Worm (Caenorhabditis elegans) whole organism, mixed stage, embryonic: ENCODE results near the gene K06H7.8.

Source experiments
- M03D4.4 ChIP-seq: sonication (generic microtip); optimal IDR thresholded peaks from 2 replicates; lab custom pipeline; 2017; ENCODE audit warnings: mild to moderate bottlenecking, missing genetic modification characterization, missing compliant biosample characterization
- bed-3 ChIP-seq: fragments of 200-800 bp; sonication (Bioruptor generic); optimal IDR thresholded peaks from 3 replicates; lab custom pipeline; 2018; ENCODE audit warnings: mild to moderate bottlenecking, missing genetic modification characterization, moderate library complexity, missing compliant biosample characterization
- blmp-1 ChIP-seq: fragments of 150-350 bp; optimal IDR thresholded peaks from 2 replicates; lab custom pipeline; 2014; ENCODE audit warnings: missing biosample characterization, missing genetic modification characterization
- ceh-39 ChIP-seq: fragments of 150-350 bp; optimal IDR thresholded peaks from 2 replicates; lab custom pipeline; 2014; ENCODE audit warnings: missing biosample characterization, missing genetic modification characterization
- ceh-43 ChIP-seq: fragments of 200-800 bp; sonication (Bioruptor generic); optimal IDR thresholded peaks from 2 replicates; lab custom pipeline; 2018; ENCODE audit warnings: mild to moderate bottlenecking, missing genetic modification characterization, moderate library complexity, missing compliant biosample characterization
- ceh-83 ChIP-seq: fragments of 200-800 bp; sonication (Bioruptor generic); optimal IDR thresholded peaks from 2 replicates; lab custom pipeline; 2018; ENCODE audit warnings: mild to moderate bottlenecking, missing genetic modification characterization, missing compliant biosample characterization
- ces-1 ChIP-seq: fragments of 150-350 bp; optimal IDR thresholded peaks from 2 replicates; lab custom pipeline; 2014; ENCODE audit warnings: missing biosample characterization, missing genetic modification reagents, missing genetic modification characterization
- cnd-1 ChIP-seq: fragments of 200-800 bp; sonication (Bioruptor generic); optimal IDR thresholded peaks from 2 replicates; lab custom pipeline; 2018; ENCODE audit warnings: mild to moderate bottlenecking, missing genetic modification characterization, missing compliant biosample characterization
- drap-1 ChIP-seq: fragments of 200-800 bp; sonication (Bioruptor generic); optimal IDR thresholded peaks from 3 replicates; lab custom pipeline; 2018; ENCODE audit warnings: mild to moderate bottlenecking, missing genetic modification characterization, missing compliant biosample characterization
- elt-1 ChIP-seq: sonication (generic microtip); optimal IDR thresholded peaks from 2 replicates; lab custom pipeline; 2017; ENCODE audit warnings: missing genetic modification characterization, mild to moderate bottlenecking, missing compliant biosample characterization, antibody characterized with exemption, moderate library complexity, borderline replicate concordance; ENCODE audit not compliant: insufficient read depth
- elt-3 ChIP-seq: fragments of 150-350 bp; optimal IDR thresholded peaks from 2 replicates; lab custom pipeline; 2014; ENCODE audit warnings: missing biosample characterization, missing genetic modification characterization
- flh-1 ChIP-seq: fragments of 200-800 bp; sonication (Bioruptor generic); optimal IDR thresholded peaks from 2 replicates; lab custom pipeline; 2018; ENCODE audit warnings: mild to moderate bottlenecking, missing genetic modification characterization, moderate library complexity, missing compliant biosample characterization
- ham-2 ChIP-seq: fragments of 200-800 bp; sonication (Bioruptor generic); optimal IDR thresholded peaks from 2 replicates; lab custom pipeline; 2018; ENCODE audit warnings: mild to moderate bottlenecking, missing genetic modification characterization, missing compliant biosample characterization
- hlh-1 ChIP-seq: fragments of 150-350 bp; optimal IDR thresholded peaks from 2 replicates; lab custom pipeline; 2014; ENCODE audit warnings: missing biosample characterization, missing genetic modification reagents, missing genetic modification characterization
- lin-13 ChIP-seq: fragments of 150-350 bp; optimal IDR thresholded peaks from 2 replicates; lab custom pipeline; 2014; ENCODE audit warnings: missing biosample characterization, missing genetic modification characterization
- lin-32 ChIP-seq: fragments of 200-800 bp; sonication (Bioruptor generic); optimal IDR thresholded peaks from 2 replicates; lab custom pipeline; 2018; ENCODE audit warnings: mild to moderate bottlenecking, missing genetic modification characterization, missing compliant biosample characterization
- lsy-2 ChIP-seq: fragments of 150-350 bp; optimal IDR thresholded peaks from 2 replicates; lab custom pipeline; 2014; ENCODE audit warnings: missing biosample characterization, missing genetic modification characterization
- mab-5 ChIP-seq: fragments of 150-350 bp; optimal IDR thresholded peaks from 2 replicates; lab custom pipeline; 2014; ENCODE audit warnings: missing biosample characterization, missing genetic modification characterization
- mep-1 ChIP-seq: fragments of 150-350 bp; optimal IDR thresholded peaks from 2 replicates; lab custom pipeline; 2017; ENCODE audit warnings: missing biosample characterization, missing genetic modification reagents, missing genetic modification characterization, inconsistent platforms
- mls-2 ChIP-seq: sonication (generic microtip); optimal IDR thresholded peaks from 2 replicates; lab custom pipeline; 2016; ENCODE audit warnings: mild to moderate bottlenecking, missing genetic modification characterization, moderate library complexity, missing compliant biosample characterization
- nhr-12 ChIP-seq: fragments of 150-350 bp; optimal IDR thresholded peaks from 2 replicates; lab custom pipeline; 2014; ENCODE audit warnings: missing biosample characterization, missing genetic modification characterization
- nhr-2 ChIP-seq: fragments of 150-350 bp; optimal IDR thresholded peaks from 2 replicates; lab custom pipeline; 2014; ENCODE audit warnings: missing biosample characterization, missing genetic modification characterization
- nhr-237 ChIP-seq: fragments of 150-350 bp; optimal IDR thresholded peaks from 2 replicates; lab custom pipeline; 2014; ENCODE audit warnings: missing biosample characterization, missing genetic modification characterization
- nhr-28 ChIP-seq: fragments of 150-350 bp; optimal IDR thresholded peaks from 2 replicates; lab custom pipeline; 2014; ENCODE audit warnings: missing biosample characterization, missing genetic modification characterization
- nhr-76 ChIP-seq: sonication (generic microtip); optimal IDR thresholded peaks from 2 replicates; lab custom pipeline; 2017; ENCODE audit warnings: missing biosample characterization, missing genetic modification characterization
- pha-4 ChIP-seq: fragments of 150-350 bp; optimal IDR thresholded peaks from 2 replicates; lab custom pipeline; 2018; ENCODE audit warnings: missing biosample characterization, missing genetic modification reagents, missing genetic modification characterization
- sem-2 ChIP-seq: fragments of 200-800 bp; sonication (Bioruptor generic); optimal IDR thresholded peaks from 2 replicates; lab custom pipeline; 2018; ENCODE audit warnings: mild to moderate bottlenecking, missing genetic modification characterization, missing compliant biosample characterization
- snpc-4 ChIP-seq: fragments of 150-350 bp; optimal IDR thresholded peaks from 2 replicates; lab custom pipeline; 2014; ENCODE audit warnings: missing biosample characterization, missing genetic modification characterization
- sptf-1 ChIP-seq: sonication (generic microtip); optimal IDR thresholded peaks from 2 replicates; lab custom pipeline; 2017; ENCODE audit warnings: mild to moderate bottlenecking, missing genetic modification characterization, moderate library complexity, missing compliant biosample characterization
- tbx-8 ChIP-seq: fragments of 200-800 bp; sonication (Bioruptor generic); optimal IDR thresholded peaks from 2 replicates; lab custom pipeline; 2018; ENCODE audit warnings: mild to moderate bottlenecking, missing genetic modification characterization, moderate library complexity, missing compliant biosample characterization
- unc-120 ChIP-seq: sonication (generic microtip); optimal IDR thresholded peaks from 2 replicates; lab custom pipeline; 2017; ENCODE audit warnings: missing genetic modification characterization, missing compliant biosample characterization; ENCODE audit not compliant: poor library complexity, severe bottlenecking
- unc-39 ChIP-seq: fragments of 150-350 bp; optimal IDR thresholded peaks from 2 replicates; lab custom pipeline; 2014; ENCODE audit warnings: missing biosample characterization, missing genetic modification characterization
- unc-62 ChIP-seq: fragments of 150-350 bp; optimal IDR thresholded peaks from 2 replicates; lab custom pipeline; 2014; ENCODE audit warnings: missing biosample characterization, missing genetic modification reagents, missing genetic modification characterization
- zip-8 ChIP-seq: fragments of 150-350 bp; optimal IDR thresholded peaks from 2 replicates; lab custom pipeline; 2014; ENCODE audit warnings: missing biosample characterization, missing genetic modification characterization
- ztf-11 ChIP-seq: fragments of 150-350 bp; optimal IDR thresholded peaks from 2 replicates; lab custom pipeline; 2014; ENCODE audit warnings: missing biosample characterization, missing genetic modification characterization

K06H7.8 gene

DNA sequence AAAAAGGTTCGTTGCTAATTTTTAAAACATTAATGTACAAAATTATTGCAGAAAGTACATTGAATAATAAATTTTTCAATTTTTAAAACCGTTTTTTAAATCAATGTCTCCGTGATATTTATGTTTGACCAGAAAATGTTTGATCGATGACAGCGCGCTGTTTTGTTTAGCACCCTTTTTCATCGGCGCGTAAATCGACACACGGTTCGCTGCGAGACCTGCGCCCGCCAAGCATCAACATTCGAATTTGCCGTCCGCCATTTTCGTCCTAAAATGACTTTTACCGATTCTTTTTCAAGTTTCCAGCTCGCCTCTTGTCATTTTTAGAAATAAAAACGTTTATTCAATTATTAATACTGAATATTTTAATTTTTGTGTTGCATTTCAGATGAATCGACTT is 2.9 kb upstream of the K06H7.8 start, which contains the start of gene plk-1:
TSS of gene plk-1 (plus strand) at position 389 of the 400 bp plus-strand sequence.
- TF ChIP-seq pha-4 (tag; lab: Kevin White, UChicago) (peak; percentile 13), hlh-1 (tag; lab: Kevin White, UChicago) (no peak), lsy-2 (tag; lab: Kevin White, UChicago) (peak; percentile 62), ceh-39 (tag; lab: Kevin White, UChicago) (peak; percentile 32), mep-1 (tag; lab: Kevin White, UChicago) (peak; percentile 26)
- TF ChIP-seq, all 35 proteins: peak for 4

ce11 chrIII:8099022-8099421 is 1.0 kb upstream of the K06H7.8 start, which contains the start of gene K06H7.1:
Gene K06H7.1, plus strand, starts transcription at chrIII:8099322.
- TF ChIP-seq mls-2 (tag; lab: Kevin White, UChicago) (no peak), nhr-76 (no peak), nhr-237 (tag; lab: Kevin White, UChicago) (no peak), nhr-28 (no peak), lsy-2 (tag; lab: Kevin White, UChicago) (no peak), sem-2 (GFP tag; lab: Kevin White, UChicago) (no peak), M03D4.4 (tag; lab: Kevin White, UChicago) (no peak), mep-1 (tag; lab: Kevin White, UChicago) (no peak), snpc-4 (tag; lab: Kevin White, UChicago) (no peak), lin-13 (tag; lab: Kevin White, UChicago) (no peak), ham-2 (GFP tag; lab: Kevin White, UChicago) (no peak), bed-3 (GFP tag; lab: Kevin White, UChicago) (no peak), tbx-8 (GFP tag; lab: Kevin White, UChicago) (no peak), nhr-12 (tag; lab: Kevin White, UChicago) (no peak), unc-120 (tag; lab: Kevin White, UChicago) (no peak)

- TF ChIP-seq nhr-12 (tag; lab: Kevin White, UChicago) (no peak), snpc-4 (tag; lab: Kevin White, UChicago) (no peak), lin-32 (GFP tag; lab: Kevin White, UChicago) (no peak), sptf-1 (tag; lab: Kevin White, UChicago) (no peak), unc-120 (tag; lab: Kevin White, UChicago) (no peak), nhr-28 (no peak), unc-39 (tag; lab: Kevin White, UChicago) (no peak), blmp-1 (tag; lab: Kevin White, UChicago) (no peak), cnd-1 (tag; lab: Kevin White, UChicago) (no peak), ham-2 (GFP tag; lab: Kevin White, UChicago) (no peak), tbx-8 (GFP tag; lab: Kevin White, UChicago) (no peak), mab-5 (no peak), zip-8 (no peak), elt-1 (tag; lab: Kevin White, UChicago) (no peak), unc-62 (GFP tag; lab: Kevin White, UChicago) (peak; percentile 74), mep-1 (tag; lab: Kevin White, UChicago) (peak; percentile 84), bed-3 (GFP tag; lab: Kevin White, UChicago) (no peak), lin-13 (tag; lab: Kevin White, UChicago) (no peak), ceh-39 (tag; lab: Kevin White, UChicago) (no peak), ces-1 (GFP tag; lab: Kevin White, UChicago) (peak; percentile 91), drap-1 (GFP tag; lab: Kevin White, UChicago) (no peak), mls-2 (tag; lab: Kevin White, UChicago) (peak; percentile 19), nhr-76 (no peak), lsy-2 (tag; lab: Kevin White, UChicago) (peak; percentile 77), pha-4 (tag; lab: Kevin White, UChicago) (peak; percentile 74), ztf-11 (tag; lab: Kevin White, UChicago) (no peak), ceh-83 (GFP tag; lab: Kevin White, UChicago) (no peak), hlh-1 (tag; lab: Kevin White, UChicago) (peak; percentile 53), sem-2 (GFP tag; lab: Kevin White, UChicago) (no peak), nhr-2 (tag; lab: Kevin White, UChicago) (no peak), elt-3 (tag; lab: Kevin White, UChicago) (no peak), flh-1 (GFP tag; lab: Kevin White, UChicago) (no peak), nhr-237 (tag; lab: Kevin White, UChicago) (peak; percentile 53), M03D4.4 (tag; lab: Kevin White, UChicago) (no peak), ceh-43 (no peak)
Observed at ce11 chrIII:8093079-8093623, 4.9 kb downstream of the K06H7.8 start, which contains the start of gene K06H7.2. Gene K06H7.2, plus strand, starts transcription at chrIII:8093573.
